Fruit fly (Drosophila melanogaster) whole organism, embryonic: Measurements from ENCODE around the gene Hacd2.
A peak's percentile ranks its signal among the peaks of the same experiment; 100 is the strongest.

Source experiments
- Asciz ChIP-seq: fragments of 200-800 bp; sonication (Bioruptor generic); optimal IDR thresholded peaks from 2 replicates; lab custom pipeline; 2017; ENCODE audit warnings: missing biosample characterization, mild to moderate bottlenecking, missing genetic modification characterization, missing genetic modification reagents
- CG12155 ChIP-seq: fragments of 200-800 bp; sonication (Bioruptor generic); optimal IDR thresholded peaks from 3 replicates; lab custom pipeline; 2016; ENCODE audit warnings: missing biosample characterization, missing genetic modification characterization
- CG13424 ChIP-seq: fragments of 200-800 bp; sonication (Bioruptor generic); optimal IDR thresholded peaks from 2 replicates; lab custom pipeline; 2019; ENCODE audit warnings: missing biosample characterization, mild to moderate bottlenecking, missing genetic modification characterization, moderate library complexity
- CG15011 ChIP-seq: fragments of 200-800 bp; sonication (Bioruptor generic); optimal IDR thresholded peaks from 3 replicates; lab custom pipeline; 2018; ENCODE audit warnings: missing biosample characterization, mild to moderate bottlenecking, missing genetic modification characterization
- CG17829 ChIP-seq: fragments of 200-800 bp; optimal IDR thresholded peaks from 2 replicates; lab custom pipeline; 2019; ENCODE audit warnings: missing biosample characterization, mild to moderate bottlenecking, missing genetic modification characterization, moderate library complexity
- CG1792 ChIP-seq: fragments of 200-800 bp; sonication (Bioruptor generic); optimal IDR thresholded peaks from 2 replicates; lab custom pipeline; 2016; ENCODE audit warnings: missing biosample characterization, missing genetic modification characterization
- CG18262 ChIP-seq: fragments of 200-800 bp; optimal IDR thresholded peaks from 3 replicates; lab custom pipeline; 2019; ENCODE audit warnings: missing biosample characterization, mild to moderate bottlenecking, missing genetic modification characterization, moderate library complexity
- CG34422 ChIP-seq: fragments of 200-800 bp; sonication (Bioruptor generic); IDR thresholded peaks from 3 replicates; pipeline ENCODE4 v1.3.6; 2022; ENCODE audit warnings: missing biosample characterization, missing genetic modification characterization
- CG4854 ChIP-seq: fragments of 200-800 bp; sonication (Bioruptor generic); optimal IDR thresholded peaks from 2 replicates; lab custom pipeline; 2016; ENCODE audit warnings: missing biosample characterization, missing genetic modification characterization, inconsistent platforms
- CG6791 ChIP-seq: fragments of 200-800 bp; sonication (Bioruptor generic); IDR thresholded peaks from 3 replicates; pipeline ENCODE4 v1.3.6; 2022; ENCODE audit warnings: missing biosample characterization, missing genetic modification characterization; ENCODE audit not compliant: partially characterized antibody
- CG7556 ChIP-seq: fragments of 200-800 bp; sonication (Bioruptor generic); optimal IDR thresholded peaks from 2 replicates; lab custom pipeline; 2017; ENCODE audit warnings: missing biosample characterization, mild to moderate bottlenecking, missing genetic modification characterization
- CG9876 ChIP-seq: fragments of 200-800 bp; sonication (Bioruptor generic); optimal IDR thresholded peaks from 2 replicates; lab custom pipeline; 2016; ENCODE audit warnings: missing biosample characterization, missing genetic modification characterization
- CG9932 ChIP-seq: fragments of 200-800 bp; sonication (Bioruptor generic); IDR thresholded peaks from 2 replicates; pipeline ENCODE4 v1.3.6; 2022; ENCODE audit warnings: missing biosample characterization, missing genetic modification characterization
- Camta ChIP-seq: fragments of 200-800 bp; sonication (Bioruptor generic); optimal IDR thresholded peaks from 2 replicates; lab custom pipeline; 2016; ENCODE audit warnings: missing biosample characterization, missing genetic modification characterization
- Drgx ChIP-seq: fragments of 200-800 bp; sonication (Bioruptor generic); IDR thresholded peaks from 2 replicates; pipeline ENCODE4 v1.3.6; 2022; ENCODE audit warnings: missing biosample characterization, missing genetic modification characterization
- HLH54F ChIP-seq: fragments of 200-800 bp; sonication (Bioruptor generic); optimal IDR thresholded peaks from 3 replicates; lab custom pipeline; 2016; ENCODE audit warnings: missing biosample characterization, missing genetic modification characterization
- Lpt ChIP-seq: fragments of >200 bp; optimal IDR thresholded peaks from 2 replicates; lab custom pipeline; 2018; ENCODE audit warnings: missing biosample characterization, missing genetic modification characterization
- Nf-YA ChIP-seq: fragments of 200-800 bp; sonication (Bioruptor generic); IDR thresholded peaks from 2 replicates; pipeline ENCODE4 v1.3.6; 2022; ENCODE audit warnings: missing biosample characterization, missing genetic modification characterization
- Opbp ChIP-seq: fragments of 200-800 bp; sonication (Bioruptor generic); IDR thresholded peaks from 3 replicates; pipeline ENCODE4 v1.3.6; 2022; ENCODE audit warnings: missing biosample characterization, missing genetic modification characterization; ENCODE audit not compliant: partially characterized antibody
- PHDP ChIP-seq: fragments of 200-800 bp; sonication (Bioruptor generic); optimal IDR thresholded peaks from 3 replicates; lab custom pipeline; 2018; ENCODE audit warnings: missing biosample characterization, mild to moderate bottlenecking, missing genetic modification characterization, moderate library complexity
- Rfx ChIP-seq: fragments of 200-800 bp; sonication (Bioruptor generic); IDR thresholded peaks from 2 replicates; pipeline ENCODE4 v1.3.6; 2022; ENCODE audit warnings: missing biosample characterization, missing genetic modification characterization
- Scr ChIP-seq: fragments of 200-800 bp; sonication (Bioruptor generic); IDR thresholded peaks from 2 replicates; pipeline ENCODE4 v1.3.6; 2022; ENCODE audit warnings: missing biosample characterization, missing genetic modification characterization; ENCODE audit not compliant: partially characterized antibody
- Sox100B ChIP-seq: fragments of 200-800 bp; sonication (Bioruptor generic); optimal IDR thresholded peaks from 3 replicates; lab custom pipeline; 2018; ENCODE audit warnings: missing biosample characterization, mild to moderate bottlenecking, missing genetic modification characterization
- Spps ChIP-seq: fragments of 200-800 bp; sonication (Bioruptor generic); optimal IDR thresholded peaks from 2 replicates; lab custom pipeline; 2018; ENCODE audit warnings: missing biosample characterization, mild to moderate bottlenecking, missing genetic modification characterization
- Sry-δ ChIP-seq: fragments of 200-800 bp; sonication (Bioruptor generic); optimal IDR thresholded peaks from 2 replicates; lab custom pipeline; 2016; ENCODE audit warnings: missing biosample characterization, missing genetic modification characterization
- ash1 ChIP-seq: fragments of 200-800 bp; sonication (Bioruptor generic); optimal IDR thresholded peaks from 2 replicates; lab custom pipeline; 2018; ENCODE audit warnings: missing biosample characterization, mild to moderate bottlenecking, missing genetic modification characterization
- bbx ChIP-seq: fragments of 200-800 bp; sonication (Bioruptor generic); IDR thresholded peaks from 2 replicates; pipeline ENCODE4 v1.3.6; 2022; ENCODE audit warnings: missing biosample characterization, missing genetic modification characterization; ENCODE audit not compliant: partially characterized antibody
- eve ChIP-seq, 2 experiments: fragments of >200 bp; optimal IDR thresholded peaks; 2 replicates each; lab custom pipeline; 2017; ENCODE audit warnings: missing biosample characterization in 2 of 2, missing genetic modification characterization in 2 of 2
- fd64A ChIP-seq: fragments of 200-800 bp; sonication (Bioruptor generic); optimal IDR thresholded peaks from 3 replicates; lab custom pipeline; 2018; ENCODE audit warnings: missing biosample characterization, mild to moderate bottlenecking, missing genetic modification characterization
- gcm2 ChIP-seq: fragments of 200-800 bp; sonication (Bioruptor generic); optimal IDR thresholded peaks from 2 replicates; lab custom pipeline; 2016; ENCODE audit warnings: missing biosample characterization, missing genetic modification characterization
- grn ChIP-seq: fragments of 200-800 bp; sonication (Bioruptor generic); optimal IDR thresholded peaks from 3 replicates; lab custom pipeline; 2017; ENCODE audit warnings: missing biosample characterization, missing genetic modification characterization
- hb ChIP-seq: fragments of 200-800 bp; sonication (Bioruptor generic); IDR thresholded peaks from 3 replicates; pipeline ENCODE4 v1.3.6; 2022; ENCODE audit warnings: missing biosample characterization, missing genetic modification characterization; ENCODE audit not compliant: partially characterized antibody
- insv ChIP-seq, 2 experiments: fragments of 200-800 bp; sonication (Bioruptor generic); optimal IDR thresholded peaks; 3 replicates each; lab custom pipeline; 2016 to 2018; ENCODE audit warnings: missing biosample characterization in 2 of 2, missing genetic modification characterization in 2 of 2
- lilli ChIP-seq: fragments of 200-800 bp; sonication (Bioruptor generic); optimal IDR thresholded peaks from 3 replicates; lab custom pipeline; 2016; ENCODE audit warnings: missing biosample characterization, missing genetic modification characterization
- nom ChIP-seq: fragments of 200-800 bp; sonication (Bioruptor generic); optimal IDR thresholded peaks from 2 replicates; lab custom pipeline; 2017; ENCODE audit warnings: missing biosample characterization, missing genetic modification characterization, mild to moderate bottlenecking, moderate library complexity, missing genetic modification reagents
- pan ChIP-seq, 4 experiments: fragments of >200 bp in 3 of 4; fragments of 200-800 bp in 1 of 4; sonication (Bioruptor generic) in 1 of 4; optimal IDR thresholded peaks in 3 of 4; IDR thresholded peaks in 1 of 4; 2 replicates each; pipeline versions ENCODE4 v1.3.6 to Lab custom; 2017 to 2022; ENCODE audit warnings: missing biosample characterization in 2 of 4, missing genetic modification characterization in 2 of 4, mixed read lengths in 1 of 4
- pb ChIP-seq: fragments of 200-800 bp; sonication (Bioruptor generic); optimal IDR thresholded peaks from 3 replicates; lab custom pipeline; 2016; ENCODE audit warnings: missing biosample characterization, missing genetic modification characterization
- prd ChIP-seq, 3 experiments: fragments of >200 bp in 2 of 3; fragments of 200-800 bp in 1 of 3; sonication (Bioruptor generic) in 1 of 3; optimal IDR thresholded peaks in 2 of 3; IDR thresholded peaks in 1 of 3; 2 replicates in 2 of 3; 3 replicates in 1 of 3; pipeline versions ENCODE4 v1.3.6 to Lab custom; 2017 to 2022; ENCODE audit warnings: missing biosample characterization in 1 of 3, missing genetic modification characterization in 1 of 3
- run ChIP-seq: fragments of 200-800 bp; sonication (Bioruptor generic); optimal IDR thresholded peaks from 3 replicates; lab custom pipeline; 2018; ENCODE audit warnings: missing biosample characterization, mild to moderate bottlenecking, missing genetic modification characterization
- schlank ChIP-seq: fragments of 200-800 bp; sonication (Bioruptor generic); optimal IDR thresholded peaks from 2 replicates; lab custom pipeline; 2018; ENCODE audit warnings: missing biosample characterization, mild to moderate bottlenecking, missing genetic modification characterization
- sd ChIP-seq: fragments of 200-800 bp; sonication (Bioruptor generic); optimal IDR thresholded peaks from 3 replicates; lab custom pipeline; 2018; ENCODE audit warnings: missing biosample characterization, mild to moderate bottlenecking, missing genetic modification characterization, moderate library complexity
- slou ChIP-seq: fragments of 200-800 bp; sonication (Bioruptor generic); optimal IDR thresholded peaks from 3 replicates; lab custom pipeline; 2016; ENCODE audit warnings: missing biosample characterization, missing genetic modification characterization
- sug ChIP-seq: fragments of 200-800 bp; optimal IDR thresholded peaks from 2 replicates; lab custom pipeline; 2019; ENCODE audit warnings: missing biosample characterization, mild to moderate bottlenecking, missing genetic modification characterization, moderate library complexity
- tap ChIP-seq: fragments of 200-800 bp; optimal IDR thresholded peaks from 3 replicates; lab custom pipeline; 2019; ENCODE audit warnings: missing biosample characterization, mild to moderate bottlenecking, missing genetic modification characterization, moderate library complexity
- tgo ChIP-seq: fragments of 200-800 bp; sonication (Bioruptor generic); IDR thresholded peaks from 3 replicates; pipeline ENCODE4 v1.3.6; 2022; ENCODE audit warnings: missing biosample characterization, missing genetic modification characterization
- tll ChIP-seq, 2 experiments: fragments of 200-800 bp in 1 of 2; fragments of >200 bp in 1 of 2; sonication (Bioruptor generic) in 1 of 2; optimal IDR thresholded peaks; 2 replicates each; lab custom pipeline; 2017 to 2019; ENCODE audit warnings: missing biosample characterization in 2 of 2, missing genetic modification characterization in 2 of 2, mild to moderate bottlenecking in 1 of 2, moderate library complexity in 1 of 2
- trem ChIP-seq: fragments of 200-800 bp; optimal IDR thresholded peaks from 3 replicates; lab custom pipeline; 2019; ENCODE audit warnings: missing biosample characterization, mild to moderate bottlenecking, missing genetic modification characterization, moderate library complexity
- z ChIP-seq: fragments of 200-800 bp; sonication (Bioruptor generic); IDR thresholded peaks from 3 replicates; pipeline ENCODE4 v1.3.6; 2022; ENCODE audit warnings: missing biosample characterization, missing genetic modification characterization

Hacd2 gene

dm6 chr2L:13445249-13445846 is at the start of gene Hacd2 (continued):
- no peak for TF ChIP-seq pan (optimal IDR thresholded peaks at IDR 0.05; lab: Kevin White, UChicago)
- TF ChIP-seq pan (GFP tag; optimal IDR thresholded peaks at IDR 0.05 in 1 of 2, IDR thresholded peaks at IDR 0.05 in 1 of 2), result peak in 1 of 2 experiments; percentile 12
- no peak for TF ChIP-seq Asciz (GFP tag; lab: Kevin White, UChicago)
- TF ChIP-seq Rfx (GFP tag; lab: Robert Waterston, UW), result peak; percentile 53; the same call in 1 of the 2 replicates
- TF ChIP-seq sug (tag; lab: Kevin White, UChicago), result peak; percentile 69
- no peak for TF ChIP-seq Drgx (GFP tag; lab: Robert Waterston, UW)
- TF ChIP-seq grn (GFP tag; lab: Kevin White, UChicago), result peak; percentile 57
- TF ChIP-seq Opbp, result peak; percentile 61; the same call in 2 of the 3 replicates
- TF ChIP-seq CG13424 (tag; lab: Kevin White, UChicago), result no peak
- TF ChIP-seq Spps (tag; lab: Kevin White, UChicago), result no peak
- no peak for TF ChIP-seq z (GFP tag; lab: Robert Waterston, UW)
- TF ChIP-seq Camta (GFP tag; lab: Kevin White, UChicago), result no peak
- no peak for TF ChIP-seq Lpt (GFP tag; lab: Kevin White, UChicago)
- TF ChIP-seq gcm2 (GFP tag; lab: Kevin White, UChicago), result no peak
- TF ChIP-seq CG12155 (GFP tag; lab: Kevin White, UChicago), result no peak
- peak; percentile 80 to 98 for TF ChIP-seq insv (GFP tag; optimal IDR thresholded peaks at IDR 0.05; lab: Kevin White, UChicago)
- peak; percentile 9 for TF ChIP-seq lilli (GFP tag; lab: Kevin White, UChicago)
- TF ChIP-seq trem (tag; lab: Kevin White, UChicago), result peak; percentile 72
- TF ChIP-seq CG4854, result peak; percentile 37
- no peak for TF ChIP-seq CG15011 (GFP tag; lab: Kevin White, UChicago)
- peak; percentile 43; the same call in 1 of the 2 replicates for TF ChIP-seq CG9932 (GFP tag; lab: Robert Waterston, UW)
- no peak for TF ChIP-seq Sox100B (GFP tag; lab: Kevin White, UChicago)
- TF ChIP-seq prd (optimal IDR thresholded peaks at IDR 0.05; lab: Kevin White, UChicago), result no peak
- no peak for TF ChIP-seq prd (GFP tag; IDR thresholded peaks at IDR 0.05; lab: Robert Waterston, UW)
- TF ChIP-seq HLH54F (GFP tag; lab: Kevin White, UChicago), result peak; percentile 39
- TF ChIP-seq tgo (GFP tag; lab: Robert Waterston, UW), result no peak
- TF ChIP-seq ash1, result no peak
- TF ChIP-seq nom, result no peak
- no peak for TF ChIP-seq run (tag; lab: Kevin White, UChicago)
- TF ChIP-seq schlank, result no peak
- no peak for TF ChIP-seq slou (GFP tag; lab: Kevin White, UChicago)
- TF ChIP-seq CG1792 (GFP tag; lab: Kevin White, UChicago), result peak; percentile 28
- TF ChIP-seq CG7556 (GFP tag; lab: Kevin White, UChicago), result no peak
- TF ChIP-seq CG9876, result peak; percentile 39
- TF ChIP-seq bbx (GFP tag; lab: Robert Waterston, UW), result peak; percentile 30; the same call in 1 of the 2 replicates
- TF ChIP-seq eve (GFP tag; optimal IDR thresholded peaks at IDR 0.05; lab: Kevin White, UChicago), result no peak
- TF ChIP-seq CG6791, result peak; percentile 63; the same call in 2 of the 3 replicates
- TF ChIP-seq Sry-δ (GFP tag; lab: Kevin White, UChicago), result peak; percentile 47
- TF ChIP-seq Scr, result peak; percentile 46
- TF ChIP-seq tap (tag; lab: Kevin White, UChicago), result no peak
- TF ChIP-seq hb, result no peak
- peak; percentile 19 for TF ChIP-seq PHDP (tag; lab: Kevin White, UChicago)
- TF ChIP-seq CG18262, result no peak
- TF ChIP-seq sd (tag; lab: Kevin White, UChicago), result peak; percentile 97
- TF ChIP-seq pb (GFP tag; lab: Kevin White, UChicago), result no peak
- no peak for TF ChIP-seq fd64A (GFP tag; lab: Kevin White, UChicago)
- no peak for TF ChIP-seq CG17829
- TF ChIP-seq CG34422 (GFP tag; lab: Robert Waterston, UW), result peak; percentile 51; the same call in 1 of the 3 replicates
- TF ChIP-seq tll (GFP tag; optimal IDR thresholded peaks at IDR 0.05; lab: Kevin White, UChicago), result no peak
- no peak for TF ChIP-seq Nf-YA (GFP tag; lab: Robert Waterston, UW)
